Worm (Caenorhabditis elegans): ENCODE results near the gene cpt-6.
A peak's percentile ranks its signal among the peaks of the same experiment; 100 is the strongest.

cpt-6 gene

DNA sequence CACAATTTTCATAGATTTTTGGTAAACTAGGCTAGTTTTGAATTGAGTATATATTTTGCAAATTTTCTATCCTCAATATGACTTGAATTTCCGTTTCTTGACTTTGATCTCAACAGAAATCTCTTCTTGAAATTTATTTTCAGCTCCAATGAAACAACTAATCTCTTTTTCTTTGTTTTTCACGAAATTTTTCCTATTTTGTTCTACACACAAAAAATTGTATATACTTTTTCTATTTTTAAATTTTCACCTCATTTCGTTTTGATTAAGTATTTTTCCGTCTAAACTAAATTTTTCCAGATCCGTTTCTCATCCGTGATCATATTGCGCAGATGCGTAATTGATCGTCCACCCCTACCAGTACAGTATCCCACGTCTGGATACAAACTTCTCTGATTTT lies 29.0 kb downstream of the cpt-6 start, which contains the start of gene unc-83:
Gene unc-83, plus strand, starts transcription at position 301 of the 400 bp plus-strand sequence.
- no peak for TF ChIP-seq hlh-6 (tag; optimal IDR thresholded peaks at IDR 0.05)
- no peak for TF ChIP-seq ceh-45 (GFP tag; IDR thresholded peaks at IDR 0.05)
- no peak for TF ChIP-seq ahr-1 (tag; optimal IDR thresholded peaks at IDR 0.05)
- TF ChIP-seq ceh-34 (tag; optimal IDR thresholded peaks at IDR 0.05) = no peak
- TF ChIP-seq pag-3 (tag; optimal IDR thresholded peaks at IDR 0.05; ENCODE audit: borderline replicate concordance) = no peak
- TF ChIP-seq pha-2 (tag; optimal IDR thresholded peaks at IDR 0.05) = no peak

DNA sequence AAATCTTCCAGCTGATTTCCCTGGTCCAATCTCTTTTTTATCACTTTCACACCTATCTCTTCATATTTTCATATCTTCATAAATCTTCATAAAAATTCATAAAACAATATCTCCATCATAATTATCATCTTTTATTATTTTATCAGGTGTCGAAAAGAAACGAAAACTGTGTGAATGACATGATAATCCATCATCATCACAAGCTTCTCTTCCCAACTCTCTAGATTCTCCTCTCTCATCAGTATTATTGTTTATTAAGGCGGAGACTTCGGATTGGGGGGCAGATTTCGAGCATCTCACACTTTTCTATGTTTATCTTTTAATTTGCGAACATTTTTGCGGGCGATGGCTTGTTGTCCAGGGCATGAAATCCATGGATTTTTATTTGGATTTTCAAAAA lies 29.5 kb downstream of the cpt-6 start:
- TF ChIP-seq gmeb-2 (tag; optimal IDR thresholded peaks at IDR 0.05) (no peak), nhr-11 (tag; optimal IDR thresholded peaks at IDR 0.05) (no peak), odd-2 (tag; optimal IDR thresholded peaks at IDR 0.05) (no peak), unc-55 (GFP tag; optimal IDR thresholded peaks at IDR 0.05) (peak; percentile 73)

DNA sequence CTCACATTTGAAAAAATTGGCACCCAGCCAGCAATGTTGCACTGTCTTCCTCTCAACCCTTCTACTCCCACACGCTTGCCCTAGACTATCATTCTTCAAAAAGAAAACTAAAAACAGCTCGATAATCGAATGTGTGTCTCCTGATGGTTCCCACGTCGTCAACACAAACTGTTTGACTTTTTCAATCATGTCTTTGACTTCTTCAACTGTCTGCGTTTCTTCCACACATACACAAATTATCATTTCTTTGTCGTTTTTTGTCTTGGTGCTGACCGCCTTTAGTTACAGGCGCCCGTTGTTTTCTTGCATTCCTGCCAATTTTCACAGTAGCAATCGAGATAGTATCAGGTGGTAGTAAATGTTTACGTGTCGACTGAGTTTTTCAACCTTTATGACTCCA lies 31.1 kb downstream of the cpt-6 start:
- TF ChIP-seq sox-2 (GFP tag; IDR thresholded peaks at IDR 0.05) (no peak), dve-1 (tag; optimal IDR thresholded peaks at IDR 0.05) (no peak)

DNA sequence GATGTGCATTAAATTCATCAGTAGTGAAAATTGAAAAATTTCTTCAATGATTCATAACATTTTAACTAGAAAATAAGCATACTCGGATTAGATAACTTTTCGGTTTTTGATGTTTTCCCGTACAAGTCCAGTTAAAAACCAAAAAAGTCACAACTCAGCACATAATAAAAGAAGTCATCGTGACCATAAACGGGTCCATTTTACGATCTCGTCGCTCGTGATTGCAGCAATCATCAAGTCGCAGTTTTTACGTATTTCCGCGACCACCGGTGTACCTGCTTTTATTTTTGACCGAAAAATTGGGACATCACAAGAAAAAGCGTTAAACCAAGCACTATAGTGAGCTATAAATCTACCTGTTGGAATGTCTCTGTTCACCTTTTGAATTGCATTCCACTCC lies 32.5 kb downstream of the cpt-6 start:
- no peak for TF ChIP-seq C08G9.2 (tag; optimal IDR thresholded peaks at IDR 0.05)
- no peak for TF ChIP-seq eyg-1 (tag; optimal IDR thresholded peaks at IDR 0.05)
- no peak for TF ChIP-seq nhr-11 (tag; optimal IDR thresholded peaks at IDR 0.05)
- no peak for TF ChIP-seq elt-4 (tag; optimal IDR thresholded peaks at IDR 0.05)
- no peak for TF ChIP-seq hlh-8 (tag; optimal IDR thresholded peaks at IDR 0.05)
- TF ChIP-seq fkh-10 (GFP tag; optimal IDR thresholded peaks at IDR 0.05) = no peak
- TF ChIP-seq ref-2 (tag; optimal IDR thresholded peaks at IDR 0.05) = no peak
- no peak for TF ChIP-seq mec-3 (tag; optimal IDR thresholded peaks at IDR 0.05; ENCODE audit: borderline replicate concordance)
- TF ChIP-seq ceh-18 (tag; optimal IDR thresholded peaks at IDR 0.05) = no peak
- TF ChIP-seq rnt-1 (tag; optimal IDR thresholded peaks at IDR 0.05) = no peak
- no peak for TF ChIP-seq ceh-14 (tag; optimal IDR thresholded peaks at IDR 0.05)
- no peak for TF ChIP-seq hlh-15 (tag; optimal IDR thresholded peaks at IDR 0.05)
- no peak for TF ChIP-seq ets-4 (tag; optimal IDR thresholded peaks at IDR 0.05)

DNA sequence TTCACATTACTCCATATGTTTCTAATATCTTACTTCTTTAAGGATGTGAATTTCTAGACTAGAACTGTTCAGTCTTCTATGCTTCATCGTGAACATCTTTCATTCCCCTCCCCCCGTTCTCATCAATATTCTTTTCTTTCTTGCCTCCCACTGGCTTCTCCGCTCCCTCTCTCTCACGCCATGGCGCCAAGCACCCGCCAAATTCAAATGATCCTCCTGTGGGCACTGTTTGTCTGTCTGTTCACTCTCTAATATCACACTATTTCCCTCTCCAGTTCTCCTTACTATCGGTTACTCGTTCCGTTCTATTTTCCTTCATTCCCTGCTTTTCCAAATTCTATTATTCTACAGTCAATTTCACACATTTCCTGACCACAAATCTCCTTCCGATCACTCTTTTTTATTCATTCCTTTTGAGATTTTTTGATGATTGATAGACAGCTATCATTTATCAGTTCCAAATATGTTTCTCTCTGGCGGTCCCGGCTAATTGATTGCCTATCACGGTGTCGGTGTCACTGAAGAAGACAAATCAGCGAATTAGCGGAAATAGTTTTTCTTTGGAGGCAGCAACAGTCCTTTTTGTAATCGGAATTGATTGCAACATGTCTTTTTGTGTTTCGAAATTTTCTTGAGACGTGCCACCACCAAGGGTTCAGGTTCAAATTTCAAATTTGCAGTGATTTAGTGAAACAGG lies 35.3 kb downstream of the cpt-6 start:
- no peak for TF ChIP-seq ceh-19 (GFP tag; optimal IDR thresholded peaks at IDR 0.05)
- no peak for TF ChIP-seq ceh-6 (GFP tag; optimal IDR thresholded peaks at IDR 0.05)
- TF ChIP-seq lim-6 (tag; optimal IDR thresholded peaks at IDR 0.05) = no peak
- no peak for TF ChIP-seq fkh-6 (tag; optimal IDR thresholded peaks at IDR 0.05)
- TF ChIP-seq ets-4 (tag; optimal IDR thresholded peaks at IDR 0.05) = no peak
- no peak for TF ChIP-seq nhr-11 (tag; optimal IDR thresholded peaks at IDR 0.05)
- TF ChIP-seq madf-2 (tag; optimal IDR thresholded peaks at IDR 0.05) = no peak
- no peak for TF ChIP-seq fax-1 (tag; optimal IDR thresholded peaks at IDR 0.05)
- no peak for TF ChIP-seq C08G9.2 (tag; optimal IDR thresholded peaks at IDR 0.05)
- no peak for TF ChIP-seq unc-42 (tag; optimal IDR thresholded peaks at IDR 0.05)

DNA sequence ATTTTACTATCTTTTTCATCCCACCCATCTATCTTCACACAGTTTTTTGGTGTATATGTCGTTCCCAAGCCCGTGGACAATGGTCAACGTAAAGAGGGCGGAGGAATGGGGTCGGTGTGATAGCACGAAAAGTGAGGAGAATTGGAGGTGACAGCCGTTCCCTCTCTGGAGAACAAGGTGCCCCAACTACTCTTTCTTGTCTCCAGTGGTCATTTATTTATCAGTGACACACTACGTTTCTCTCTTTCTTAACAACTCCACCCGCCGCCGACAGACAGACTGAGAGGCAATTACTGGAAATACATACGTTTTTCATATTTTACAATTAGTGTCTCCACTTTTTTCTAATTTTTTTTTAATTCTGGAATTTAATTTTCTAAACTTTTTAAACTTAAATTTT lies 36.8 kb downstream of the cpt-6 start:
- no peak for TF ChIP-seq pha-2 (tag; optimal IDR thresholded peaks at IDR 0.05)
- no peak for TF ChIP-seq T23F11.4 (GFP tag; optimal IDR thresholded peaks at IDR 0.05)
- peak; percentile 6 for TF ChIP-seq elt-2 (tag; optimal IDR thresholded peaks at IDR 0.05)
- peak; percentile 42 for TF ChIP-seq unc-55 (GFP tag; optimal IDR thresholded peaks at IDR 0.05)
- no peak for TF ChIP-seq pqm-1 (tag; optimal IDR thresholded peaks at IDR 0.05)
- TF ChIP-seq ztf-16 (tag; optimal IDR thresholded peaks at IDR 0.05) = no peak
- TF ChIP-seq syd-9 (tag; optimal IDR thresholded peaks at IDR 0.05) = no peak
- no peak for TF ChIP-seq pat-9 (tag; optimal IDR thresholded peaks at IDR 0.05)

All from whole organism, late embryonic.